In the genomic region with DNA sequence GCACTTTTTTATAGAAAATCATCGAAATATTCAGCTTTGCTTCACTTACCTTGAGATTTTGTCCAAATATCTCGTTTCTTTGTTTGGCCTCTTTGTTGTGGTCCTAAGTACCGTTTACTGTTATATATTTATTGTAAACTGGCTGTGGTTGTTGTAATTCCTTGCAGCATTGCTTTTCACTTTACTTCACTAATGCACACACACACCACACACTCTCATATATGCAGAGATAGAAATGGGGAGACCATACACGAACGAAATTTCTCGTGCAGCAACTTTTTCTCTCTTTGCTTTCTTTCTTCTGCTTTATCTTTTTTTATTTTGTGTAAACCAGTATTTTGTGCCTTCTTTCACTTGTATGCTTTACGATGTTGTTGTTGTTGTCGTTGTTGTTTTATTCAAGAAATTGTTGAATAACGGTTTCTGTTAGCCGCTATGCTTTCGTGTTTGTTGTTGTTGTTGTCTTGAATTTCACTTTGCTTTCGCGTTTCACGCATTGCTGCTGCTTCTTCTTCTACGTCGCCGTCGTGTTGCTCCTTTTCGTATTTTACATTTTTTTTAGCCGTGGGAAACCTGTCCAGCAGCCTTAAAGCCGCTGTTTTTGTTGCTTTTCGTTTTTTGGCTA, we compare ENCODE assay signal across 2 fruit fly cellular contexts.
TF ChIP-seq lines count a peak whose summit lies in the region.

No protein-coding gene starts in this region.

TF ChIP-seq in whole organism, embryonic, 481 proteins besides CTCF, POLR2A, EP300 and RAD21 (continued from another document):
- TF ChIP-seq slou (GFP tag; optimal IDR thresholded peaks at IDR 0.05; lab: Kevin White, UChicago) (no peak), TFAM (GFP tag; optimal IDR thresholded peaks at IDR 0.05; lab: Kevin White, UChicago) (no peak), CG4360 (GFP tag; IDR thresholded peaks at IDR 0.05; lab: Robert Waterston, UW) (peak; percentile 94), Med (GFP tag; lab: Kevin White, UChicago) (peak; percentile 42), CG8089 (GFP tag; optimal IDR thresholded peaks at IDR 0.05; lab: Kevin White, UChicago) (no peak), CG42726 (GFP tag; IDR thresholded peaks at IDR 0.05; lab: Robert Waterston, UW; ENCODE audit: partially characterized antibody) (no peak), Pdp1 (GFP tag; optimal IDR thresholded peaks at IDR 0.05; lab: Kevin White, UChicago) (peak in 1 of 2 experiments; percentile 47), Deaf1 (tag; optimal IDR thresholded peaks at IDR 0.05; lab: Kevin White, UChicago) (peak; percentile 25), CG33557 (GFP tag; optimal IDR thresholded peaks at IDR 0.05; lab: Kevin White, UChicago) (peak; percentile 0), Bdp1 (GFP tag; optimal IDR thresholded peaks at IDR 0.05; lab: Kevin White, UChicago) (no peak), Taf1 (GFP tag; IDR thresholded peaks at IDR 0.05; lab: Robert Waterston, UW) (no peak), psq (GFP tag; optimal IDR thresholded peaks at IDR 0.05; lab: Kevin White, UChicago) (peak; percentile 47), sima (GFP tag; optimal IDR thresholded peaks at IDR 0.05; lab: Kevin White, UChicago) (no peak), CG9876 (GFP tag; optimal IDR thresholded peaks at IDR 0.05; lab: Kevin White, UChicago) (no peak), CG2116 (GFP tag; optimal IDR thresholded peaks at IDR 0.05; lab: Kevin White, UChicago) (no peak), Doc2 (GFP tag; IDR thresholded peaks at IDR 0.05; lab: Robert Waterston, UW) (no peak), NC2α (GFP tag; optimal IDR thresholded peaks at IDR 0.05; lab: Kevin White, UChicago) (no peak), bcd (GFP tag; optimal IDR thresholded peaks at IDR 0.05; lab: Kevin White, UChicago) (no peak), CG17829 (tag; optimal IDR thresholded peaks at IDR 0.05; lab: Kevin White, UChicago) (peak; percentile 2)

TF ChIP-seq in whole organism, prepupa, 60 proteins besides CTCF, POLR2A, EP300 and RAD21 (continued from another document):
- TF ChIP-seq CG16779 (tag; optimal IDR thresholded peaks at IDR 0.05; lab: Kevin White, UChicago): peak; percentile 25
- no peak for TF ChIP-seq CG11294 (GFP tag; IDR thresholded peaks at IDR 0.05; lab: Robert Waterston, UW)
- peak; percentile 26 for TF ChIP-seq CG10669 (GFP tag; optimal IDR thresholded peaks at IDR 0.05; lab: Kevin White, UChicago)
- TF ChIP-seq Sox102F (GFP tag; optimal IDR thresholded peaks at IDR 0.05; lab: Kevin White, UChicago): peak; percentile 4
- no peak for TF ChIP-seq pdm3 (GFP tag; optimal IDR thresholded peaks at IDR 0.05; lab: Kevin White, UChicago)
- TF ChIP-seq CG32006 (GFP tag; optimal IDR thresholded peaks at IDR 0.05; lab: Kevin White, UChicago): peak; percentile 19
- peak; percentile 8 for TF ChIP-seq Ets96B (tag; optimal IDR thresholded peaks at IDR 0.05; lab: Kevin White, UChicago)
